Fruit fly (Drosophila melanogaster): ENCODE data around the gene CG4116.

Gene CG4116

DNA sequence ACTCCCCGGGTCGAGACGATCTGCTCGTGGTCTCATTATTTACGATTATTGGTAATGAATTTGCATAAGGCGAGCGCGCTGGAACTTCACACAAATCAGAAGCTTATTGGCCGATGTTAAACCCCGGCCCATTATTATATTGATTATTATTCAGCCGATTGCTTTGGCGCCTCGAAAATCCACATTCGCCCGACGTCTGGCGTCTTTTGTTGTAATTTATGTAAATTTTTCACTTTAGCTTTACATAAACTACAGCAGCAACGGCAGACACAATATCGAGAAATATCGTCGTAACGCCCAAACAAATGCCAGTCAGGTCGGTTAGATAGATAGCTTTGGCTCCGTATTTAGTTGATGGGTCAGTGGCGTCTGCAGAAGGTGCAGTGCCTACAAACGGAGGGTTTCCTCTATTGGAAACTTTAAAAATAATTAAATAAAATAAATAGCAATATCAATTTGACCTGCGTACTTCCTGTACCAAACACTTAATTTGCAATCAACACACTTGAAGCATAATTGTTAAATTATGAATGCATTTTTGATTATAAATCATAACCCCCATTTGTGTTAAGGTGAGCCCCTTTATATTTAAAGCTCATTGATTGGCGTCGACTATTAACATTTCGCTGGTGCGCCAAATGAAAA, 47.9 kb downstream of the CG4116 start (continued):
- TF ChIP-seq Bdp1 (GFP tag; optimal IDR thresholded peaks at IDR 0.05) = no peak
- no peak for TF ChIP-seq Dref (GFP tag; IDR thresholded peaks at IDR 0.05)
- TF ChIP-seq CG34422 (GFP tag; IDR thresholded peaks at IDR 0.05) = peak; percentile 44; the same call in 2 of the 3 replicates
- peak; percentile 30 for TF ChIP-seq ems (GFP tag; optimal IDR thresholded peaks at IDR 0.05)
- no peak for TF ChIP-seq CG31224 (GFP tag; IDR thresholded peaks at IDR 0.05)
- peak; percentile 59 for TF ChIP-seq Hmr (GFP tag; optimal IDR thresholded peaks at IDR 0.05)
- no peak for TF ChIP-seq MTF-1 (GFP tag; optimal IDR thresholded peaks at IDR 0.05; ENCODE audit: borderline replicate concordance)
- peak; percentile 38; the same call in 1 of the 3 replicates for TF ChIP-seq H15 (GFP tag; IDR thresholded peaks at IDR 0.05)
- TF ChIP-seq CG4730 (GFP tag; IDR thresholded peaks at IDR 0.05) = peak; percentile 65
- TF ChIP-seq CG7271 (tag; optimal IDR thresholded peaks at IDR 0.05) = no peak
- TF ChIP-seq Dek (tag; optimal IDR thresholded peaks at IDR 0.05) = peak; percentile 47
- peak; percentile 53 for TF ChIP-seq tap (tag; optimal IDR thresholded peaks at IDR 0.05)
- TF ChIP-seq Myb (GFP tag; optimal IDR thresholded peaks at IDR 0.05) = no peak
- TF ChIP-seq p53 (GFP tag; optimal IDR thresholded peaks at IDR 0.05) = no peak
- no peak for TF ChIP-seq CkIIα-i1 (GFP tag; IDR thresholded peaks at IDR 0.05)
- peak; percentile 17 for TF ChIP-seq sug (tag; optimal IDR thresholded peaks at IDR 0.05)
- TF ChIP-seq Dbx (GFP tag; IDR thresholded peaks at IDR 0.05) = peak; percentile 46; the same call in 1 of the 3 replicates
- TF ChIP-seq fu2 (GFP tag; optimal IDR thresholded peaks at IDR 0.05) = no peak
- TF ChIP-seq sna (GFP tag; IDR thresholded peaks at IDR 0.05; ENCODE audit: partially characterized antibody) = no peak
- TF ChIP-seq aop (GFP tag; IDR thresholded peaks at IDR 0.05) = no peak
- no peak for TF ChIP-seq Opbp (GFP tag; IDR thresholded peaks at IDR 0.05; ENCODE audit: partially characterized antibody)
- peak in 1 of 2 experiments; percentile 62 for TF ChIP-seq eve (GFP tag; optimal IDR thresholded peaks at IDR 0.05)
- TF ChIP-seq CG16863 (GFP tag; optimal IDR thresholded peaks at IDR 0.05) = no peak
- TF ChIP-seq sqz (GFP tag; optimal IDR thresholded peaks at IDR 0.05) = no peak
- TF ChIP-seq CG7556 (GFP tag; optimal IDR thresholded peaks at IDR 0.05) = peak; percentile 42
- no peak for TF ChIP-seq CG8478 (optimal IDR thresholded peaks at IDR 0.05)
- no peak for TF ChIP-seq CHES-1-like (GFP tag; optimal IDR thresholded peaks at IDR 0.05)
- peak; percentile 45 for TF ChIP-seq Aef1 (GFP tag; IDR thresholded peaks at IDR 0.05)
- TF ChIP-seq CG16779 (GFP tag; IDR thresholded peaks at IDR 0.05) = no peak
- TF ChIP-seq CrebB (tag; optimal IDR thresholded peaks at IDR 0.05) = no peak
- TF ChIP-seq sob (GFP tag; IDR thresholded peaks at IDR 0.05) = peak; percentile 64
- TF ChIP-seq Hsf (GFP tag; optimal IDR thresholded peaks at IDR 0.05) = no peak
- no peak for TF ChIP-seq CG17612 (GFP tag; IDR thresholded peaks at IDR 0.05)
- no peak for TF ChIP-seq YL-1 (GFP tag; optimal IDR thresholded peaks at IDR 0.05)
- no peak for TF ChIP-seq fru (optimal IDR thresholded peaks at IDR 0.05)
- TF ChIP-seq Optix (GFP tag; IDR thresholded peaks at IDR 0.05) = 0 out of 3 replicates have a peak, but pooled peaks have one; percentile 42
- TF ChIP-seq CG2116 (GFP tag; optimal IDR thresholded peaks at IDR 0.05) = peak; percentile 8
- no peak for TF ChIP-seq z (GFP tag; IDR thresholded peaks at IDR 0.05)
- no peak for TF ChIP-seq MBD-R2 (GFP tag; IDR thresholded peaks at IDR 0.05)
- no peak for TF ChIP-seq CG15696 (tag; optimal IDR thresholded peaks at IDR 0.05)
- no peak for TF ChIP-seq CG6254 (GFP tag; optimal IDR thresholded peaks at IDR 0.05)
- TF ChIP-seq CG15011 (GFP tag; optimal IDR thresholded peaks at IDR 0.05) = no peak
- TF ChIP-seq nerfin-1 (tag; optimal IDR thresholded peaks at IDR 0.05) = no peak
- peak; percentile 74 for TF ChIP-seq Oli (tag; optimal IDR thresholded peaks at IDR 0.05)
- no peak for TF ChIP-seq Side (GFP tag; optimal IDR thresholded peaks at IDR 0.05)
- no peak for TF ChIP-seq peb (GFP tag; IDR thresholded peaks at IDR 0.05)
- TF ChIP-seq caup (GFP tag; optimal IDR thresholded peaks at IDR 0.05; ENCODE audit: severe bottlenecking) = peak; percentile 22
- TF ChIP-seq tgo (GFP tag; IDR thresholded peaks at IDR 0.05) = peak; percentile 67; the same call in 2 of the 3 replicates
- no peak for TF ChIP-seq MESR4 (GFP tag; optimal IDR thresholded peaks at IDR 0.05)
- peak; percentile 65 for TF ChIP-seq Sox100B (GFP tag; optimal IDR thresholded peaks at IDR 0.05)
- no peak for TF ChIP-seq ERR (GFP tag; optimal IDR thresholded peaks at IDR 0.05)
